Worm (Caenorhabditis elegans): ENCODE data around the gene rgs-11.

DNA sequence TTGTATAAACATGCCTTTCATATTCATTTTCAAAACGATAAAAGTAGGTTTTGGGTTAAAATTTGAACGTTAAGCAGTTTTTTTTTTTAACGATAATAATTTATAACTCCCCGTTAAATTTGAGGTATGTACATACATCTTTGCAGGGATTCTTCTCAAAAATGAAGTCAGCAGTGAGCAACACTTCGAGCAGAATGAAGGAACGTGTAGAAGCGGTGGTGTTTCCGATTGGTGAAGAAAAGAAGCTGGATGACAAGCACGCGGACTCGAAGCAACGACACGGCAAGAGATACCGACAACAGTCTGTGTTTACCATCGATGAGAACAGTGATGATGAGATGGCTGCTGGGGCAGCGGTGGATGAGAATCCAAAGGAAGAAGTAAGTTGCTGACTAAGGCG is 8.7 kb downstream of the rgs-11 start:
- no peak for TF ChIP-seq unc-62 (GFP tag; optimal IDR thresholded peaks at IDR 0.05)
- no peak for TF ChIP-seq lsl-1 (GFP tag; optimal IDR thresholded peaks at IDR 0.05)
- TF ChIP-seq F52B5.7 (tag; optimal IDR thresholded peaks at IDR 0.05) = no peak
- no peak for TF ChIP-seq ama-1 (optimal IDR thresholded peaks at IDR 0.05)
- TF ChIP-seq ama-1 (GFP tag; optimal IDR thresholded peaks at IDR 0.05) = no peak
- TF ChIP-seq die-1 (tag; optimal IDR thresholded peaks at IDR 0.05) = no peak
- TF ChIP-seq snpc-4 (GFP tag; optimal IDR thresholded peaks at IDR 0.05) = no peak
- no peak for TF ChIP-seq snpc-4 (tag; optimal IDR thresholded peaks at IDR 0.05)
- TF ChIP-seq egl-44 (GFP tag; IDR thresholded peaks at IDR 0.05) = no peak

Data from whole organism, young adult.